Fruit fly (Drosophila melanogaster): ENCODE measurements around the gene CG18223.

The CG18223 gene

DNA sequence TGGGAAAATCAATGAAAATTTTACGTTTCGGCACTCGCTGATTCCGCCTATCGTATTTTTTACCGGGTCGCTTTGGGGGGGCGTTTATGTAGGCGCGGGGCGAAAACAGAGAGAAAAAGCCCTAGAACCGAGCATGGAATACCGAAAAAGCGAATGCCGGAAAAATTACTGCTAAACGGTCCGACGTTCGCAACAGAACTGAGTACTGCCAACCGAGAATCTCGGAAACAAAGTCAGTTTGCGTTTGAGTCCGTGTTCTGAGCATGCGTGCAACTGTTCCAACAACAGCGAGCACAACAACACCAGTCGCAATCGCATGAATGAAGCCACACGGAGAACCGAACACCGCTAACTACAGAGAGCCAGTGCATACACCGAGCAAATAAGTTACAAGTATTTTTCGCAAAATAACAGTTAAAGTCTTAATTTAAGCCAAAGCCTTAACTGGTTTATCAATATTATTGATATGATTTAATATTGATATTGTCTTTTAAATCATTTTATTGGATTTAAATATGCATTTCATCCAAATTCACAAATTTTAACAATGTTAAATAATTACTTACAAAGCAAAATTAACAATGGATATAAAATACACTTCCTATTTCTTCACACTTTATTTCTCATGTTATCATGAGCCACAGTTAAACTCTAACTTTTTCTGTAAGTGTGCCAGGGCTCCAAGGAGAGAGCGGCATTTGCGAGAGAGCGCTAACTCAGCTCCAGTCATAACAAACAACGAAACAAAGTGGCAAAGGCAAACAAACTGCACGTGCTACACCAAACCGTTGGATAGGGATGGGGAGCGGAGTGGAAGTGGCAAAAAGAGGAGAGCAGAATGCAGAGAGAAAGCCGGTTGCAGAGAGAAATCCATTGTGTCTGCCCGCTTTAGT lies 29.6 kb downstream of the CG18223 start, which contains the start of gene CG3961 (continued):
- peak; percentile 46 for TF ChIP-seq eyg (GFP tag; optimal IDR thresholded peaks at IDR 0.05)
- TF ChIP-seq CG5953 (GFP tag; IDR thresholded peaks at IDR 0.05), result no peak
- TF ChIP-seq en (GFP tag; optimal IDR thresholded peaks at IDR 0.05), result peak; percentile 34
- TF ChIP-seq Dek (tag; optimal IDR thresholded peaks at IDR 0.05), result peak; percentile 93
- TF ChIP-seq CG33213 (GFP tag; optimal IDR thresholded peaks at IDR 0.05), result peak; percentile 55
- peak; percentile 100 for TF ChIP-seq CG9727 (GFP tag; optimal IDR thresholded peaks at IDR 0.05)
- no peak; the same call in 1 of the 2 replicates for TF ChIP-seq Bgb (GFP tag; IDR thresholded peaks at IDR 0.05; ENCODE audit: partially characterized antibody)
- no peak for TF ChIP-seq Neu2 (GFP tag; optimal IDR thresholded peaks at IDR 0.05; ENCODE audit: borderline replicate concordance)
- TF ChIP-seq CG2199 (GFP tag; IDR thresholded peaks at IDR 0.05), result 0 out of 3 replicates have a peak, but pooled peaks have one; percentile 8
- TF ChIP-seq CG32772 (GFP tag; IDR thresholded peaks at IDR 0.05), result peak; percentile 93
- TF ChIP-seq C15 (GFP tag; IDR thresholded peaks at IDR 0.05), result no peak; the same call in 2 of the 3 replicates
- peak; percentile 78 for TF ChIP-seq tup (GFP tag; optimal IDR thresholded peaks at IDR 0.05)
- peak; percentile 95 for TF ChIP-seq CG6854 (GFP tag; optimal IDR thresholded peaks at IDR 0.05)
- TF ChIP-seq bab2 (GFP tag; optimal IDR thresholded peaks at IDR 0.05), result peak; percentile 93
- peak; percentile 88 to 89 for TF ChIP-seq Pdp1 (GFP tag; optimal IDR thresholded peaks at IDR 0.05)
- peak; percentile 97 for TF ChIP-seq CG6689 (GFP tag; IDR thresholded peaks at IDR 0.05)
- TF ChIP-seq CG11504 (tag; optimal IDR thresholded peaks at IDR 0.05), result peak; percentile 98
- TF ChIP-seq CG30431 (GFP tag; optimal IDR thresholded peaks at IDR 0.05), result peak; percentile 94
- peak; percentile 97 for TF ChIP-seq CG17359 (tag; optimal IDR thresholded peaks at IDR 0.05)
- TF ChIP-seq Adf1 (GFP tag; IDR thresholded peaks at IDR 0.05), result peak; percentile 40
- peak; percentile 94 for TF ChIP-seq Fer3 (tag; optimal IDR thresholded peaks at IDR 0.05)
- peak; percentile 88 for TF ChIP-seq CG10366 (GFP tag; IDR thresholded peaks at IDR 0.05)
- TF ChIP-seq zf30C (GFP tag; optimal IDR thresholded peaks at IDR 0.05), result peak; percentile 92
- peak; percentile 82 for TF ChIP-seq CG18011 (GFP tag; optimal IDR thresholded peaks at IDR 0.05)
- peak; percentile 90; the same call in 1 of the 2 replicates for TF ChIP-seq Awh (GFP tag; IDR thresholded peaks at IDR 0.05)
- peak; percentile 97 for TF ChIP-seq CG16815 (GFP tag; optimal IDR thresholded peaks at IDR 0.05)
- TF ChIP-seq CG31388 (GFP tag; optimal IDR thresholded peaks at IDR 0.05), result peak; percentile 81
- peak; percentile 57 for TF ChIP-seq CG9876 (GFP tag; optimal IDR thresholded peaks at IDR 0.05)
- peak; percentile 80 for TF ChIP-seq Bdp1 (GFP tag; optimal IDR thresholded peaks at IDR 0.05)
- TF ChIP-seq CG10267 (tag; optimal IDR thresholded peaks at IDR 0.05), result peak; percentile 96
- peak; percentile 98 for TF ChIP-seq CG18619 (GFP tag; optimal IDR thresholded peaks at IDR 0.05)
- TF ChIP-seq Dad (GFP tag; optimal IDR thresholded peaks at IDR 0.05), result peak; percentile 86
- TF ChIP-seq GATAe (GFP tag; conservative IDR thresholded peaks at IDR 0.05), result peak; percentile 66
- peak; percentile 96 for TF ChIP-seq CG4328 (GFP tag; optimal IDR thresholded peaks at IDR 0.05)
- TF ChIP-seq ERR (GFP tag; optimal IDR thresholded peaks at IDR 0.05), result peak; percentile 52
- peak; percentile 83 for TF ChIP-seq pnt (GFP tag; optimal IDR thresholded peaks at IDR 0.05)
- TF ChIP-seq CG9932 (GFP tag; IDR thresholded peaks at IDR 0.05), result peak; percentile 72
- TF ChIP-seq danr (GFP tag; IDR thresholded peaks at IDR 0.05), result peak; percentile 90
- peak; percentile 80 for TF ChIP-seq B-H2 (GFP tag; optimal IDR thresholded peaks at IDR 0.05)
- TF ChIP-seq dpn (GFP tag; optimal IDR thresholded peaks at IDR 0.05), result peak; percentile 88 to 97
- no peak for TF ChIP-seq hkb (optimal IDR thresholded peaks at IDR 0.05)
- peak; percentile 94 for TF ChIP-seq hkb (GFP tag; IDR thresholded peaks at IDR 0.05)
- TF ChIP-seq ATbp (GFP tag; optimal IDR thresholded peaks at IDR 0.05), result peak; percentile 96
- TF ChIP-seq ase (GFP tag; IDR thresholded peaks at IDR 0.05), result peak; percentile 88
- peak; percentile 92 for TF ChIP-seq lilli (GFP tag; optimal IDR thresholded peaks at IDR 0.05)
- peak; percentile 43 for TF ChIP-seq Sry-δ (GFP tag; optimal IDR thresholded peaks at IDR 0.05)
- TF ChIP-seq D19B (GFP tag; optimal IDR thresholded peaks at IDR 0.05), result peak; percentile 84
- TF ChIP-seq CG3281 (GFP tag; optimal IDR thresholded peaks at IDR 0.05), result peak; percentile 95
- peak; percentile 64 for TF ChIP-seq Rx (GFP tag; IDR thresholded peaks at IDR 0.05)
